Worm (Caenorhabditis elegans): ENCODE data around the gene lgc-31.

- TF ChIP-seq nhr-77 (tag; optimal IDR thresholded peaks at IDR 0.05): no peak
- TF ChIP-seq mdl-1 (tag; optimal IDR thresholded peaks at IDR 0.05): no peak
- no peak for TF ChIP-seq nhr-11 (tag; optimal IDR thresholded peaks at IDR 0.05)
- no peak for TF ChIP-seq ceh-16 (tag; optimal IDR thresholded peaks at IDR 0.05)
- no peak for TF ChIP-seq nhr-12 (tag; optimal IDR thresholded peaks at IDR 0.05)
- TF ChIP-seq unc-39 (tag; optimal IDR thresholded peaks at IDR 0.05): no peak
- no peak for TF ChIP-seq lsy-2 (tag; optimal IDR thresholded peaks at IDR 0.05)
- no peak for TF ChIP-seq ama-1 (optimal IDR thresholded peaks at IDR 0.05)
Observed at ce11 chrV:15516476-15516875, 5.3 kb downstream of the lgc-31 start.
